Worm (Caenorhabditis elegans): ENCODE data around the gene C49F5.3.

The C49F5.3 gene

ce11 chrX:11938826-11939225 lies 44.6 kb downstream of the C49F5.3 start, which contains the start of gene F55G7.5:
TSS of gene F55G7.5 (minus strand) at chrX:11938926.
- TF ChIP-seq F44E2.7 (GFP tag; IDR thresholded peaks at IDR 0.05) = no peak
- TF ChIP-seq unc-62 (GFP tag; optimal IDR thresholded peaks at IDR 0.05 in 1 of 2) = no peak
- TF ChIP-seq unc-62 (tag; optimal IDR thresholded peaks at IDR 0.05) = no peak
- TF ChIP-seq nhr-28 (tag; optimal IDR thresholded peaks at IDR 0.05) = no peak
- no peak for TF ChIP-seq nhr-48 (tag; optimal IDR thresholded peaks at IDR 0.05)
- TF ChIP-seq zfp-3 (GFP tag; conservative IDR thresholded peaks at IDR 0.05) = no peak
- no peak for TF ChIP-seq zag-1 (tag; optimal IDR thresholded peaks at IDR 0.05)
- TF ChIP-seq snpc-1.2 (GFP tag; IDR thresholded peaks at IDR 0.05) = no peak
- no peak for TF ChIP-seq T26A8.4 (GFP tag; IDR thresholded peaks at IDR 0.05)
- TF ChIP-seq lim-7 (GFP tag; IDR thresholded peaks at IDR 0.05) = no peak
- no peak for TF ChIP-seq fos-1 (tag; optimal IDR thresholded peaks at IDR 0.05)
- no peak for TF ChIP-seq mxl-3 (GFP tag; optimal IDR thresholded peaks at IDR 0.05)

ce11 chrX:11937343-11937935 lies 46.0 kb downstream of the C49F5.3 start:
- TF ChIP-seq ztf-7 (tag; optimal IDR thresholded peaks at IDR 0.05) (peak; percentile 97), duxl-1 (tag; optimal IDR thresholded peaks at IDR 0.05; ENCODE audit: poor library complexity) (peak; percentile 99), ceh-62 (tag; optimal IDR thresholded peaks at IDR 0.05) (no peak), ceh-44 (GFP tag; IDR thresholded peaks at IDR 0.05) (no peak), zag-1 (tag; optimal IDR thresholded peaks at IDR 0.05) (peak; percentile 94), mxl-2 (GFP tag; conservative IDR thresholded peaks at IDR 0.05) (peak; percentile 84), lsy-2 (tag; optimal IDR thresholded peaks at IDR 0.05) (peak; percentile 96 to 97), lin-38 (GFP tag; IDR thresholded peaks at IDR 0.05) (peak; percentile 88), aha-1 (tag) (peak; percentile 100), zip-11 (GFP tag; IDR thresholded peaks at IDR 0.05) (no peak), fkh-10 (GFP tag; optimal IDR thresholded peaks at IDR 0.05) (peak; percentile 98), T20F7.1 (GFP tag; optimal IDR thresholded peaks at IDR 0.05) (peak; percentile 91), rbr-2 (tag; optimal IDR thresholded peaks at IDR 0.05) (peak; percentile 99), ceh-32 (tag; optimal IDR thresholded peaks at IDR 0.05; ENCODE audit: poor library complexity) (peak; percentile 88), D1046.2 (GFP tag; IDR thresholded peaks at IDR 0.05) (peak; percentile 89; the same call in 1 of the 2 replicates), ztf-11 (tag; optimal IDR thresholded peaks at IDR 0.05) (peak; percentile 84), F37D6.2 (tag; optimal IDR thresholded peaks at IDR 0.05) (peak; percentile 99), cey-2 (tag; optimal IDR thresholded peaks at IDR 0.05; ENCODE audit: borderline replicate concordance, insufficient read depth) (peak; percentile 55), saeg-2 (GFP tag; IDR thresholded peaks at IDR 0.05) (peak; percentile 95), attf-4 (tag; optimal IDR thresholded peaks at IDR 0.05) (peak; percentile 74), dve-1 (tag; optimal IDR thresholded peaks at IDR 0.05; ENCODE audit: insufficient read depth) (peak; percentile 100), F49E8.2 (tag; optimal IDR thresholded peaks at IDR 0.05; ENCODE audit: borderline replicate concordance) (peak; percentile 40), dmd-6 (GFP tag; IDR thresholded peaks at IDR 0.05) (peak; percentile 97), nhr-42 (GFP tag; IDR thresholded peaks at IDR 0.05) (peak; percentile 99), spr-1 (tag; optimal IDR thresholded peaks at IDR 0.05) (peak; percentile 97), arid-1 (GFP tag; conservative IDR thresholded peaks at IDR 0.05) (peak; percentile 66), gei-8 (GFP tag; optimal IDR thresholded peaks at IDR 0.05) (peak; percentile 88), F26F4.8 (GFP tag; conservative IDR thresholded peaks at IDR 0.05) (no peak), Y75B8A.6 (GFP tag; IDR thresholded peaks at IDR 0.05) (peak; percentile 89), tra-1 (GFP tag; IDR thresholded peaks at IDR 0.05) (peak; percentile 95), zip-2 (tag; optimal IDR thresholded peaks at IDR 0.05) (peak; percentile 98), skn-1 (tag; optimal IDR thresholded peaks at IDR 0.05) (no peak), lin-29 (GFP tag; IDR thresholded peaks at IDR 0.05) (peak; percentile 89), pqm-1 (tag; optimal IDR thresholded peaks at IDR 0.05) (peak; percentile 68), madf-5 (GFP tag; IDR thresholded peaks at IDR 0.05) (peak; percentile 53 to 92; a peak in 3 of 4 replicates), T26A8.4 (GFP tag; IDR thresholded peaks at IDR 0.05) (peak; percentile 99), nhr-28 (tag; optimal IDR thresholded peaks at IDR 0.05) (peak; percentile 95), F44E2.7 (GFP tag; IDR thresholded peaks at IDR 0.05) (0 out of 2 replicates have a peak, but pooled peaks have one; percentile 23), mxl-3 (GFP tag; optimal IDR thresholded peaks at IDR 0.05) (peak; percentile 92), mdt-29 (GFP tag; IDR thresholded peaks at IDR 0.05) (peak; percentile 95), nhr-10 (tag; optimal IDR thresholded peaks at IDR 0.05) (peak; percentile 99), Y105C5A.15 (GFP tag; IDR thresholded peaks at IDR 0.05) (peak; percentile 75)
